Fruit fly (Drosophila melanogaster): Measurements from ENCODE around the gene CG7542.

Gene CG7542

dm6 chr3L:17532898-17533700, 16.5 kb upstream of the CG7542 start (continued):
- TF ChIP-seq mirr (GFP tag; optimal IDR thresholded peaks at IDR 0.05) = peak; percentile 96
- TF ChIP-seq repo (GFP tag; optimal IDR thresholded peaks at IDR 0.05) = no peak
- TF ChIP-seq unc-4 (GFP tag; IDR thresholded peaks at IDR 0.05; ENCODE audit: partially characterized antibody) = 0 out of 2 replicates have a peak, but pooled peaks have one; percentile 25
- TF ChIP-seq CG16815 (GFP tag; optimal IDR thresholded peaks at IDR 0.05) = no peak
- TF ChIP-seq CG6689 (GFP tag; IDR thresholded peaks at IDR 0.05) = peak; percentile 44
- TF ChIP-seq CG12942 (GFP tag; optimal IDR thresholded peaks at IDR 0.05) = peak; percentile 12
- peak; percentile 23; the same call in 1 of the 2 replicates for TF ChIP-seq klu (GFP tag; IDR thresholded peaks at IDR 0.05)
- TF ChIP-seq CG17359 (tag; optimal IDR thresholded peaks at IDR 0.05) = peak; percentile 22
- peak; percentile 56 to 60 for TF ChIP-seq dpn (GFP tag; optimal IDR thresholded peaks at IDR 0.05)
- peak; percentile 18 for TF ChIP-seq CG13624 (GFP tag; optimal IDR thresholded peaks at IDR 0.05)
- peak; percentile 100 for TF ChIP-seq kah (GFP tag; optimal IDR thresholded peaks at IDR 0.05)
- no peak for TF ChIP-seq yki (optimal IDR thresholded peaks at IDR 0.05)
- TF ChIP-seq CG5245 (GFP tag; optimal IDR thresholded peaks at IDR 0.05) = no peak
- TF ChIP-seq usp (GFP tag; optimal IDR thresholded peaks at IDR 0.05) = no peak
- TF ChIP-seq CG14710 (tag; optimal IDR thresholded peaks at IDR 0.05) = peak; percentile 43
- no peak for TF ChIP-seq seq (GFP tag; IDR thresholded peaks at IDR 0.05)
- no peak for TF ChIP-seq Ravus (GFP tag; IDR thresholded peaks at IDR 0.05)
- TF ChIP-seq bsh (GFP tag; optimal IDR thresholded peaks at IDR 0.05) = no peak
- TF ChIP-seq her (GFP tag; optimal IDR thresholded peaks at IDR 0.05) = peak; percentile 28
- TF ChIP-seq CG11093 (GFP tag; IDR thresholded peaks at IDR 0.05) = no peak
- TF ChIP-seq Drgx (GFP tag; IDR thresholded peaks at IDR 0.05) = no peak; the same call in 1 of the 2 replicates
- 0 out of 3 replicates have a peak, but pooled peaks have one; percentile 26 for TF ChIP-seq ken (GFP tag; IDR thresholded peaks at IDR 0.05)
- peak; percentile 58 for TF ChIP-seq CG2678 (tag; optimal IDR thresholded peaks at IDR 0.05)
- 0 out of 2 replicates have a peak, but pooled peaks have one; percentile 27 for TF ChIP-seq gsb (GFP tag; IDR thresholded peaks at IDR 0.05)
- no peak for TF ChIP-seq schlank (tag; optimal IDR thresholded peaks at IDR 0.05)
- peak; percentile 46 for TF ChIP-seq Hey (tag; optimal IDR thresholded peaks at IDR 0.05)
- TF ChIP-seq Sox102F (GFP tag; optimal IDR thresholded peaks at IDR 0.05) = peak; percentile 33
- TF ChIP-seq scrt (GFP tag; optimal IDR thresholded peaks at IDR 0.05) = peak; percentile 73
- TF ChIP-seq lab (GFP tag; optimal IDR thresholded peaks at IDR 0.05) = peak; percentile 81
- 0 out of 2 replicates have a peak, but pooled peaks have one; percentile 26 for TF ChIP-seq CG6272 (GFP tag; IDR thresholded peaks at IDR 0.05)
- TF ChIP-seq cato (GFP tag; optimal IDR thresholded peaks at IDR 0.05; ENCODE audit: borderline replicate concordance) = no peak
- peak; percentile 61 for TF ChIP-seq ind (GFP tag; optimal IDR thresholded peaks at IDR 0.05)
- no peak for TF ChIP-seq CG8359 (GFP tag; optimal IDR thresholded peaks at IDR 0.05; ENCODE audit: borderline replicate concordance)
- peak in 1 of 2 experiments; percentile 53 for TF ChIP-seq Eip74EF (GFP tag; optimal IDR thresholded peaks at IDR 0.05)
- no peak for TF ChIP-seq CG2202 (tag; optimal IDR thresholded peaks at IDR 0.05)
- peak in 1 of 2 experiments; percentile 5 for TF ChIP-seq insv (GFP tag; optimal IDR thresholded peaks at IDR 0.05)
- TF ChIP-seq CG31388 (GFP tag; optimal IDR thresholded peaks at IDR 0.05) = no peak
- TF ChIP-seq CG33213 (GFP tag; optimal IDR thresholded peaks at IDR 0.05) = no peak
- no peak for TF ChIP-seq slp2 (GFP tag; optimal IDR thresholded peaks at IDR 0.05)
- no peak for TF ChIP-seq Tbp (GFP tag; optimal IDR thresholded peaks at IDR 0.05)
- TF ChIP-seq CG6175 (GFP tag; IDR thresholded peaks at IDR 0.05) = peak; percentile 26; the same call in 1 of the 3 replicates
- peak; percentile 58 for TF ChIP-seq Hsf (GFP tag; optimal IDR thresholded peaks at IDR 0.05)
- TF ChIP-seq Optix (GFP tag; IDR thresholded peaks at IDR 0.05) = no peak
- TF ChIP-seq CG3995 (GFP tag; optimal IDR thresholded peaks at IDR 0.05) = no peak
- no peak for TF ChIP-seq CG8478 (optimal IDR thresholded peaks at IDR 0.05)
- TF ChIP-seq stc (GFP tag; IDR thresholded peaks at IDR 0.05) = no peak
- no peak for TF ChIP-seq grn (GFP tag; optimal IDR thresholded peaks at IDR 0.05)
- no peak for TF ChIP-seq CG31365 (tag; optimal IDR thresholded peaks at IDR 0.05)
- peak; percentile 52 for TF ChIP-seq stwl (tag; optimal IDR thresholded peaks at IDR 0.05)
- peak; percentile 70 for TF ChIP-seq Aef1 (GFP tag; IDR thresholded peaks at IDR 0.05)

Data from whole organism, embryonic.